Worm (Caenorhabditis elegans): ENCODE data around the gene fut-1.

DNA sequence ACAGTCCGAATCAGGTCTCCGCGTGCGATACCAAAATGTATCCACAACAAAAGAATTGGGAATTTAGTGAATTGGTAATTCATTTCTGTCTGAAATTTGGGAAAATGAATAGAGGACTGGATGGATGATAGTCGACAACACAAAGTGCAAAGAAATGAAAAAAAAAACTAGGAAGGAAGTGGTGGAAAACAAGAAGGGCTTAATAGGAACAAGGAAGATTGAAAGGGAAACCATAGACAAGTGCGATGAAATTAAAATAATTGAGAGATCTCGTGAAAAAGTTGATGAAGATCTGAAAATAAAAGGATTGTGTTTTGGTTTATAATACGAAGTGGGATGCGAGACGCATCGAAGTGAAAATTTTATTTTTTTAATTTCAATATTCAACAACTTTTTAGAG, 34.7 kb upstream of the fut-1 start, which contains the start of gene F07H5.7:
- TF ChIP-seq ces-1 (GFP tag; optimal IDR thresholded peaks at IDR 0.05) = no peak
- no peak for TF ChIP-seq nhr-12 (tag; optimal IDR thresholded peaks at IDR 0.05)
